Fruit fly (Drosophila melanogaster): ENCODE data around the gene xit.

Gene xit

dm6 chrX:6855366-6856200 is 34.8 kb downstream of the xit start (continued):
- TF ChIP-seq CG1233 (GFP tag; optimal IDR thresholded peaks at IDR 0.05) (peak; percentile 82), CG11085 (GFP tag; IDR thresholded peaks at IDR 0.05) (no peak), CG12071 (GFP tag; optimal IDR thresholded peaks at IDR 0.05) (no peak), ara (GFP tag; IDR thresholded peaks at IDR 0.05) (peak; percentile 60; the same call in 1 of the 2 replicates), dm (GFP tag; optimal IDR thresholded peaks at IDR 0.05) (peak; percentile 60), NC2α (GFP tag; optimal IDR thresholded peaks at IDR 0.05) (peak; percentile 73), dmrt99B (tag; optimal IDR thresholded peaks at IDR 0.05) (peak; percentile 97), CG11093 (GFP tag; IDR thresholded peaks at IDR 0.05) (peak; percentile 71), CG12391 (tag; optimal IDR thresholded peaks at IDR 0.05) (peak; percentile 93), Fer3 (tag; optimal IDR thresholded peaks at IDR 0.05) (peak; percentile 74), CG8765 (GFP tag; IDR thresholded peaks at IDR 0.05) (no peak), CG17912 (GFP tag; optimal IDR thresholded peaks at IDR 0.05) (peak; percentile 76), Max (GFP tag; optimal IDR thresholded peaks at IDR 0.05) (peak; percentile 70), NC2β (GFP tag; optimal IDR thresholded peaks at IDR 0.05) (peak; percentile 61), ac (GFP tag; optimal IDR thresholded peaks at IDR 0.05) (peak; percentile 65), Dref (GFP tag; IDR thresholded peaks at IDR 0.05) (no peak), sna (GFP tag; IDR thresholded peaks at IDR 0.05; ENCODE audit: partially characterized antibody) (no peak), CG8478 (optimal IDR thresholded peaks at IDR 0.05) (no peak), MBD-R2 (GFP tag; IDR thresholded peaks at IDR 0.05) (no peak), NfI (GFP tag; optimal IDR thresholded peaks at IDR 0.05) (peak; percentile 89), Lim3 (GFP tag; IDR thresholded peaks at IDR 0.05) (peak; percentile 71), Aef1 (GFP tag; IDR thresholded peaks at IDR 0.05) (peak; percentile 62), CG17568 (GFP tag; optimal IDR thresholded peaks at IDR 0.05) (peak; percentile 84), CG15269 (tag; optimal IDR thresholded peaks at IDR 0.05) (peak; percentile 96), fru (optimal IDR thresholded peaks at IDR 0.05) (no peak), CG10209 (GFP tag; optimal IDR thresholded peaks at IDR 0.05) (peak; percentile 75), stc (GFP tag; IDR thresholded peaks at IDR 0.05) (peak; percentile 67; the same call in 1 of the 2 replicates), BtbVII (GFP tag; optimal IDR thresholded peaks at IDR 0.05) (peak; percentile 47), hbn (GFP tag; IDR thresholded peaks at IDR 0.05; ENCODE audit: partially characterized antibody) (no peak), Hmr (GFP tag; optimal IDR thresholded peaks at IDR 0.05) (peak; percentile 91), CG17612 (GFP tag; IDR thresholded peaks at IDR 0.05) (no peak), BEAF-32 (GFP tag; optimal IDR thresholded peaks at IDR 0.05) (peak; percentile 3), sc (optimal IDR thresholded peaks at IDR 0.05) (no peak), sc (GFP tag; optimal IDR thresholded peaks at IDR 0.05) (peak; percentile 64), CG6683 (GFP tag; optimal IDR thresholded peaks at IDR 0.05) (peak; percentile 68), CrebB (tag; optimal IDR thresholded peaks at IDR 0.05) (peak; percentile 71), CG16815 (GFP tag; optimal IDR thresholded peaks at IDR 0.05) (peak; percentile 79), CG7372 (GFP tag; IDR thresholded peaks at IDR 0.05) (0 out of 2 replicates have a peak, but pooled peaks have one; percentile 13), CG31388 (GFP tag; optimal IDR thresholded peaks at IDR 0.05) (no peak), CkIIα-i1 (GFP tag; IDR thresholded peaks at IDR 0.05) (no peak), gcm2 (GFP tag; optimal IDR thresholded peaks at IDR 0.05) (peak; percentile 82), chinmo (GFP tag; IDR thresholded peaks at IDR 0.05; ENCODE audit: partially characterized antibody) (peak; percentile 63; the same call in 2 of the 4 replicates), shn (GFP tag; optimal IDR thresholded peaks at IDR 0.05) (peak; percentile 85), trem (tag; optimal IDR thresholded peaks at IDR 0.05) (peak; percentile 64), nom (GFP tag; optimal IDR thresholded peaks at IDR 0.05) (peak; percentile 85), Side (GFP tag; optimal IDR thresholded peaks at IDR 0.05) (peak; percentile 60), pfk (GFP tag; optimal IDR thresholded peaks at IDR 0.05) (peak; percentile 43), Opbp (GFP tag; IDR thresholded peaks at IDR 0.05; ENCODE audit: partially characterized antibody) (no peak), CG15479 (GFP tag; optimal IDR thresholded peaks at IDR 0.05) (peak; percentile 38)
